Fruit fly (Drosophila melanogaster): ENCODE measurements around the gene mtSSB.

The mtSSB gene

dm6 chr3R:16208106-16208780, 3.2 kb upstream of the mtSSB start (continued):
- TF ChIP-seq prd (optimal IDR thresholded peaks at IDR 0.05) (no peak), prd (GFP tag; IDR thresholded peaks at IDR 0.05) (no peak), NFAT (GFP tag; IDR thresholded peaks at IDR 0.05) (no peak), mirr (GFP tag; optimal IDR thresholded peaks at IDR 0.05) (peak; percentile 64), Antp (GFP tag; optimal IDR thresholded peaks at IDR 0.05) (no peak), CG12071 (GFP tag; optimal IDR thresholded peaks at IDR 0.05) (peak; percentile 4), Hmx (GFP tag; optimal IDR thresholded peaks at IDR 0.05) (no peak), lab (GFP tag; optimal IDR thresholded peaks at IDR 0.05) (peak; percentile 60), CG5245 (GFP tag; optimal IDR thresholded peaks at IDR 0.05) (no peak), ken (GFP tag; IDR thresholded peaks at IDR 0.05) (0 out of 3 replicates have a peak, but pooled peaks have one; percentile 30), CG15601 (tag; optimal IDR thresholded peaks at IDR 0.05) (no peak), Taf1 (GFP tag; IDR thresholded peaks at IDR 0.05) (peak; percentile 40; the same call in 1 of the 2 replicates), CG10543 (GFP tag; optimal IDR thresholded peaks at IDR 0.05) (peak; percentile 99), ash1 (GFP tag; optimal IDR thresholded peaks at IDR 0.05) (no peak), croc (GFP tag; conservative IDR thresholded peaks at IDR 0.05) (no peak), CG16813 (GFP tag; IDR thresholded peaks at IDR 0.05; ENCODE audit: partially characterized antibody) (no peak), CG4730 (GFP tag; IDR thresholded peaks at IDR 0.05) (no peak), D19A (tag; optimal IDR thresholded peaks at IDR 0.05) (peak; percentile 35), CoRest (tag; optimal IDR thresholded peaks at IDR 0.05) (peak; percentile 24), Meics (GFP tag; optimal IDR thresholded peaks at IDR 0.05) (peak; percentile 12), bbx (GFP tag; IDR thresholded peaks at IDR 0.05; ENCODE audit: partially characterized antibody) (peak; percentile 55), PHDP (tag; optimal IDR thresholded peaks at IDR 0.05) (no peak), CG6765 (GFP tag; optimal IDR thresholded peaks at IDR 0.05) (peak; percentile 11), CG15696 (tag; optimal IDR thresholded peaks at IDR 0.05) (no peak), pan (optimal IDR thresholded peaks at IDR 0.05) (no peak), pan (GFP tag; optimal IDR thresholded peaks at IDR 0.05 in 1 of 2, IDR thresholded peaks at IDR 0.05 in 1 of 2) (peak in 1 of 2 experiments; percentile 33), Atf-2 (GFP tag; optimal IDR thresholded peaks at IDR 0.05) (no peak), al (GFP tag; IDR thresholded peaks at IDR 0.05) (no peak), B-H2 (GFP tag; optimal IDR thresholded peaks at IDR 0.05) (peak; percentile 69), CG34422 (GFP tag; IDR thresholded peaks at IDR 0.05) (0 out of 3 replicates have a peak, but pooled peaks have one; percentile 25), Ssrp (tag; optimal IDR thresholded peaks at IDR 0.05) (no peak), oc (tag; optimal IDR thresholded peaks at IDR 0.05) (no peak), Drgx (GFP tag; IDR thresholded peaks at IDR 0.05) (peak; percentile 90), CG12769 (tag; optimal IDR thresholded peaks at IDR 0.05) (peak; percentile 97), CG11247 (GFP tag; IDR thresholded peaks at IDR 0.05) (no peak), Poxn (GFP tag; IDR thresholded peaks at IDR 0.05) (0 out of 2 replicates have a peak, but pooled peaks have one; percentile 11), CG13287 (GFP tag; IDR thresholded peaks at IDR 0.05; ENCODE audit: partially characterized antibody) (peak; percentile 14; the same call in 1 of the 2 replicates), CG10654 (GFP tag; optimal IDR thresholded peaks at IDR 0.05) (no peak), psq (GFP tag; optimal IDR thresholded peaks at IDR 0.05) (peak; percentile 72), Hand (GFP tag; optimal IDR thresholded peaks at IDR 0.05) (no peak), CG3281 (GFP tag; optimal IDR thresholded peaks at IDR 0.05) (no peak), dmrt99B (tag; optimal IDR thresholded peaks at IDR 0.05) (no peak), CG12155 (GFP tag; optimal IDR thresholded peaks at IDR 0.05) (peak; percentile 3), trem (tag; optimal IDR thresholded peaks at IDR 0.05) (peak; percentile 4), Ets97D (GFP tag; optimal IDR thresholded peaks at IDR 0.05) (no peak), her (GFP tag; optimal IDR thresholded peaks at IDR 0.05) (no peak), lola (GFP tag; optimal IDR thresholded peaks at IDR 0.05) (no peak), Hr78 (GFP tag; optimal IDR thresholded peaks at IDR 0.05) (peak in 1 of 2 experiments; percentile 95), CG33557 (GFP tag; optimal IDR thresholded peaks at IDR 0.05) (no peak)

Data from whole organism, embryonic.